Worm (Caenorhabditis elegans): Measurements from ENCODE around the gene nxf-2.
A peak's percentile ranks its signal among the peaks of the same experiment; 100 is the strongest.

Gene nxf-2

ce11 chrV:14427069-14427825 lies 9.6 kb upstream of the nxf-2 start:
- TF ChIP-seq sma-3 (GFP tag; optimal IDR thresholded peaks at IDR 0.05) (no peak), nhr-129 (tag; optimal IDR thresholded peaks at IDR 0.05) (no peak), ZK546.5 (tag; optimal IDR thresholded peaks at IDR 0.05) (no peak), elt-1 (tag; optimal IDR thresholded peaks at IDR 0.05) (no peak), lin-11 (tag; optimal IDR thresholded peaks at IDR 0.05) (no peak), unc-62 (GFP tag; optimal IDR thresholded peaks at IDR 0.05) (no peak), unc-39 (tag; optimal IDR thresholded peaks at IDR 0.05) (no peak), nhr-6 (tag; optimal IDR thresholded peaks at IDR 0.05) (no peak), egl-27 (tag; optimal IDR thresholded peaks at IDR 0.05) (no peak), lin-39 (tag; optimal IDR thresholded peaks at IDR 0.05) (no peak), nhr-21 (tag; optimal IDR thresholded peaks at IDR 0.05) (no peak), ztf-11 (tag; optimal IDR thresholded peaks at IDR 0.05) (no peak), ama-1 (optimal IDR thresholded peaks at IDR 0.05) (no peak), sem-4 (tag; optimal IDR thresholded peaks at IDR 0.05) (no peak), ztf-1 (GFP tag; conservative IDR thresholded peaks at IDR 0.05) (no peak), mdl-1 (tag; optimal IDR thresholded peaks at IDR 0.05) (no peak), blmp-1 (tag; optimal IDR thresholded peaks at IDR 0.05; ENCODE audit: insufficient read depth) (no peak)

ce11 chrV:14426013-14426412 lies 8.4 kb upstream of the nxf-2 start:
- TF ChIP-seq blmp-1 (tag; optimal IDR thresholded peaks at IDR 0.05; ENCODE audit: insufficient read depth) (no peak), ZK546.5 (tag; optimal IDR thresholded peaks at IDR 0.05) (no peak), nhr-12 (tag; optimal IDR thresholded peaks at IDR 0.05) (no peak), fos-1 (tag; optimal IDR thresholded peaks at IDR 0.05) (no peak), nhr-237 (tag; optimal IDR thresholded peaks at IDR 0.05) (no peak), nhr-6 (tag; optimal IDR thresholded peaks at IDR 0.05) (no peak)

- TF ChIP-seq lsy-2 (tag; optimal IDR thresholded peaks at IDR 0.05), result peak in 1 of 2 experiments; percentile 33
- TF ChIP-seq peb-1 (tag; optimal IDR thresholded peaks at IDR 0.05), result no peak
- peak; percentile 38 for TF ChIP-seq lin-11 (tag; optimal IDR thresholded peaks at IDR 0.05)
- TF ChIP-seq nhr-129 (tag; optimal IDR thresholded peaks at IDR 0.05), result peak; percentile 46
- no peak for TF ChIP-seq nhr-11 (tag; optimal IDR thresholded peaks at IDR 0.05)
- TF ChIP-seq nhr-10 (tag; optimal IDR thresholded peaks at IDR 0.05), result no peak
- TF ChIP-seq sma-9 (GFP tag; optimal IDR thresholded peaks at IDR 0.05), result peak; percentile 47
- no peak for TF ChIP-seq sma-9 (tag; optimal IDR thresholded peaks at IDR 0.05)
- TF ChIP-seq F13H6.1 (tag; optimal IDR thresholded peaks at IDR 0.05), result peak; percentile 38
- peak; percentile 62 for TF ChIP-seq skn-1 (tag; optimal IDR thresholded peaks at IDR 0.05)
- TF ChIP-seq C34F6.9 (tag; optimal IDR thresholded peaks at IDR 0.05), result peak; percentile 56
- no peak for TF ChIP-seq sem-4 (tag; optimal IDR thresholded peaks at IDR 0.05)
- TF ChIP-seq unc-55 (GFP tag; optimal IDR thresholded peaks at IDR 0.05), result peak; percentile 54
- TF ChIP-seq sma-3 (GFP tag; optimal IDR thresholded peaks at IDR 0.05), result peak; percentile 28
- TF ChIP-seq unc-62 (GFP tag; optimal IDR thresholded peaks at IDR 0.05), result no peak
Observed at ce11 chrV:14424958-14425492, 7.4 kb upstream of the nxf-2 start, which contains the start of gene rrsr-1. Gene rrsr-1 (minus strand): TSS chrV:14425008.

ce11 chrV:14423268-14423667 lies 5.6 kb upstream of the nxf-2 start, which contains the start of gene rpoa-12:
Gene rpoa-12 (minus strand): TSS chrV:14423304.
- TF ChIP-seq Y55F3AM.14 (GFP tag; optimal IDR thresholded peaks at IDR 0.05) (no peak), ztf-4 (tag; optimal IDR thresholded peaks at IDR 0.05) (no peak), sma-9 (GFP tag; optimal IDR thresholded peaks at IDR 0.05) (peak; percentile 43), sma-9 (tag; optimal IDR thresholded peaks at IDR 0.05) (no peak), nhr-129 (tag; optimal IDR thresholded peaks at IDR 0.05) (peak; percentile 59), fos-1 (tag; optimal IDR thresholded peaks at IDR 0.05) (no peak), lsy-2 (tag; optimal IDR thresholded peaks at IDR 0.05) (peak in 1 of 2 experiments; percentile 44), unc-55 (GFP tag; optimal IDR thresholded peaks at IDR 0.05) (peak; percentile 58), skn-1 (tag; optimal IDR thresholded peaks at IDR 0.05) (peak; percentile 84), C34F6.9 (tag; optimal IDR thresholded peaks at IDR 0.05) (peak; percentile 68), sma-3 (GFP tag; optimal IDR thresholded peaks at IDR 0.05) (peak; percentile 30), F13H6.1 (tag; optimal IDR thresholded peaks at IDR 0.05) (peak; percentile 5), crh-2 (tag; optimal IDR thresholded peaks at IDR 0.05) (peak; percentile 40)

Measured in whole organism, L2 larva.